Worm (Caenorhabditis elegans): ENCODE data around the gene K04C1.3.

- TF ChIP-seq W03F9.2 (tag; optimal IDR thresholded peaks at IDR 0.05) (no peak), him-1 (tag; optimal IDR thresholded peaks at IDR 0.05) (no peak)
These were observed 3.3 kb upstream of the K04C1.3 start, which contains the start of gene mlc-6 for ce11 chrX:14246518-14246917.

Measured in whole organism, L4/young adult.